Worm (Caenorhabditis elegans): Measurements from ENCODE around the gene Y51A2B.16.

ce11 chrV:18382590-18382989, 15.1 kb downstream of the Y51A2B.16 start, which contains the start of gene nhr-288:
- TF ChIP-seq nhr-48 (tag; optimal IDR thresholded peaks at IDR 0.05), result no peak
- no peak for TF ChIP-seq ama-1 (optimal IDR thresholded peaks at IDR 0.05)
- no peak for TF ChIP-seq egl-27 (tag; optimal IDR thresholded peaks at IDR 0.05)
- TF ChIP-seq fkh-10 (GFP tag; optimal IDR thresholded peaks at IDR 0.05), result no peak
- TF ChIP-seq nhr-102 (tag; optimal IDR thresholded peaks at IDR 0.05), result no peak
- TF ChIP-seq aha-1 (tag), result no peak
- TF ChIP-seq unc-62 (GFP tag; optimal IDR thresholded peaks at IDR 0.05 in 1 of 2), result peak in 1 of 2 experiments; percentile 9
- TF ChIP-seq unc-62 (tag; optimal IDR thresholded peaks at IDR 0.05), result no peak
- TF ChIP-seq attf-4 (tag; optimal IDR thresholded peaks at IDR 0.05), result no peak
